Fruit fly (Drosophila melanogaster): ENCODE results near the gene CG14323.

dm6 chr3R:17588805-17589204, 33.1 kb downstream of the CG14323 start:
- no peak for TF ChIP-seq CG11294 (GFP tag; IDR thresholded peaks at IDR 0.05)
- TF ChIP-seq CG6808 (GFP tag; optimal IDR thresholded peaks at IDR 0.05): no peak
- TF ChIP-seq spab (GFP tag; optimal IDR thresholded peaks at IDR 0.05): no peak
- TF ChIP-seq CG3032 (tag; optimal IDR thresholded peaks at IDR 0.05): no peak

Measured in whole organism, prepupa.